Fruit fly (Drosophila melanogaster): Measurements from ENCODE around the gene DNAlig3.

DNAlig3 gene

DNA sequence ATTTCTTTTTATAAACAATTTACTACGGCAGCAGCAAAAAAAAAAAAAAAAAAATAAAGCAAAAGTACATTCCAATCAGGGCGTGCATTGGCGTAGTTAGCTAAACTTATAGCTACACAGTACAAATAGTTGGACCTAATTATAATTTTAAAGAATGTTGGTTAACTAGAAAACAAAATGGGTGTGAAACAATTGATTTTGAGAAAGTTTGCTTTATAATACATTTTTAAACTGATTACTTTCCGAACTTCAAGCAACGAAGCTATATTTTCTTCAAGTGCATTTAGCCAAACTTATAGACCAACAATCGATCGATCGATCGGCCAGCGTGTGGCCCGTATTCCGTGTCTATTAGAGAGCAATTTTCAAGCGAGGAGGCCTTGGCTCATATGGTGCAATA lies 49.7 kb upstream of the DNAlig3 start (continued):
- no peak for TF ChIP-seq hb (GFP tag; IDR thresholded peaks at IDR 0.05; ENCODE audit: partially characterized antibody)
- TF ChIP-seq run (tag; optimal IDR thresholded peaks at IDR 0.05) = no peak
- TF ChIP-seq Ptx1 (GFP tag; IDR thresholded peaks at IDR 0.05) = peak; percentile 56
- no peak for TF ChIP-seq C15 (GFP tag; IDR thresholded peaks at IDR 0.05)
- no peak for TF ChIP-seq so (GFP tag; IDR thresholded peaks at IDR 0.05)
- TF ChIP-seq Ets97D (GFP tag; optimal IDR thresholded peaks at IDR 0.05) = no peak
- TF ChIP-seq salm (tag; optimal IDR thresholded peaks at IDR 0.05) = no peak
- no peak for TF ChIP-seq ttk (GFP tag; IDR thresholded peaks at IDR 0.05)
- no peak for TF ChIP-seq Bdp1 (GFP tag; optimal IDR thresholded peaks at IDR 0.05)
- no peak for TF ChIP-seq CG33213 (GFP tag; optimal IDR thresholded peaks at IDR 0.05)
- no peak for TF ChIP-seq yki (optimal IDR thresholded peaks at IDR 0.05)
- TF ChIP-seq fd102C (GFP tag; optimal IDR thresholded peaks at IDR 0.05) = no peak
- TF ChIP-seq NFAT (GFP tag; IDR thresholded peaks at IDR 0.05) = no peak
- no peak for TF ChIP-seq Six4 (GFP tag; optimal IDR thresholded peaks at IDR 0.05)
- TF ChIP-seq CG11247 (GFP tag; IDR thresholded peaks at IDR 0.05) = no peak
- no peak for TF ChIP-seq HLHmδ (GFP tag; optimal IDR thresholded peaks at IDR 0.05)
- TF ChIP-seq al (GFP tag; IDR thresholded peaks at IDR 0.05) = no peak
- no peak for TF ChIP-seq Dek (tag; optimal IDR thresholded peaks at IDR 0.05)
- TF ChIP-seq Max (GFP tag; optimal IDR thresholded peaks at IDR 0.05) = no peak
- no peak for TF ChIP-seq Bteb2 (GFP tag; optimal IDR thresholded peaks at IDR 0.05)
- no peak for TF ChIP-seq CG43689 (GFP tag; IDR thresholded peaks at IDR 0.05)
- TF ChIP-seq Gsc (GFP tag; IDR thresholded peaks at IDR 0.05) = no peak
- TF ChIP-seq Hey (tag; optimal IDR thresholded peaks at IDR 0.05) = no peak
- TF ChIP-seq Hmr (GFP tag; optimal IDR thresholded peaks at IDR 0.05) = no peak
- TF ChIP-seq CG12769 (tag; optimal IDR thresholded peaks at IDR 0.05) = peak; percentile 43
- peak; percentile 12 for TF ChIP-seq Meics (GFP tag; optimal IDR thresholded peaks at IDR 0.05)
- no peak for TF ChIP-seq CG4404 (GFP tag; IDR thresholded peaks at IDR 0.05)
- peak; percentile 37; the same call in 1 of the 2 replicates for TF ChIP-seq stc (GFP tag; IDR thresholded peaks at IDR 0.05)
- TF ChIP-seq fd64A (GFP tag; optimal IDR thresholded peaks at IDR 0.05) = no peak
- no peak for TF ChIP-seq CG10565 (GFP tag; optimal IDR thresholded peaks at IDR 0.05)
- no peak for TF ChIP-seq CG17912 (GFP tag; optimal IDR thresholded peaks at IDR 0.05)
- TF ChIP-seq kay (GFP tag; optimal IDR thresholded peaks at IDR 0.05) = no peak
- TF ChIP-seq Adf1 (GFP tag; IDR thresholded peaks at IDR 0.05) = no peak
- TF ChIP-seq CG6654 (GFP tag; optimal IDR thresholded peaks at IDR 0.05) = no peak
- no peak for TF ChIP-seq CG6765 (GFP tag; optimal IDR thresholded peaks at IDR 0.05)
- TF ChIP-seq unpg (GFP tag; optimal IDR thresholded peaks at IDR 0.05) = peak; percentile 52
- TF ChIP-seq br (optimal IDR thresholded peaks at IDR 0.05) = no peak
- no peak for TF ChIP-seq rib (GFP tag; IDR thresholded peaks at IDR 0.05)
- no peak for TF ChIP-seq ewg (GFP tag; optimal IDR thresholded peaks at IDR 0.05)
- no peak for TF ChIP-seq nerfin-2 (GFP tag; IDR thresholded peaks at IDR 0.05; ENCODE audit: partially characterized antibody)
- peak; percentile 80 for TF ChIP-seq Med (GFP tag)
- TF ChIP-seq CG10959 (GFP tag; IDR thresholded peaks at IDR 0.05) = no peak
- TF ChIP-seq CG18599 (GFP tag; optimal IDR thresholded peaks at IDR 0.05) = no peak
- peak; percentile 27 for TF ChIP-seq nmo (GFP tag; optimal IDR thresholded peaks at IDR 0.05)
- no peak for TF ChIP-seq Lpt (GFP tag; optimal IDR thresholded peaks at IDR 0.05)
- TF ChIP-seq Rx (GFP tag; IDR thresholded peaks at IDR 0.05) = no peak
- TF ChIP-seq wor (GFP tag; IDR thresholded peaks at IDR 0.05) = no peak
- TF ChIP-seq tna (GFP tag; IDR thresholded peaks at IDR 0.05; ENCODE audit: partially characterized antibody) = no peak
- TF ChIP-seq gcm2 (GFP tag; optimal IDR thresholded peaks at IDR 0.05) = no peak
- TF ChIP-seq HHEX (GFP tag; optimal IDR thresholded peaks at IDR 0.05) = peak; percentile 0
- TF ChIP-seq Nf-YB (GFP tag; optimal IDR thresholded peaks at IDR 0.05) = no peak
- no peak for TF ChIP-seq CG3838 (GFP tag; optimal IDR thresholded peaks at IDR 0.05)
- no peak for TF ChIP-seq CG3847 (GFP tag; IDR thresholded peaks at IDR 0.05)

Measured in whole organism, embryonic.